Worm (Caenorhabditis elegans): ENCODE data around the gene flh-2.

The flh-2 gene

ce11 chrIII:4998111-4998859 is 46.4 kb downstream of the flh-2 start, which contains the start of gene tmem-131 (continued):
- TF ChIP-seq fkh-8 (tag; optimal IDR thresholded peaks at IDR 0.05) (no peak), snu-23 (GFP tag; optimal IDR thresholded peaks at IDR 0.05) (peak; percentile 55), efl-1 (optimal IDR thresholded peaks at IDR 0.05) (peak in 1 of 2 experiments; percentile 24), efl-1 (GFP tag; optimal IDR thresholded peaks at IDR 0.05 in 1 of 2) (peak in 1 of 2 experiments; percentile 89), nhr-85 (tag) (peak; percentile 93), nhr-90 (tag; optimal IDR thresholded peaks at IDR 0.05; ENCODE audit: poor library complexity) (peak; percentile 24), alr-1 (tag; optimal IDR thresholded peaks at IDR 0.05; ENCODE audit: borderline replicate concordance) (no peak), ceh-8 (GFP tag; optimal IDR thresholded peaks at IDR 0.05) (no peak), lin-14 (GFP tag; optimal IDR thresholded peaks at IDR 0.05) (peak; percentile 67), mep-1 (tag; optimal IDR thresholded peaks at IDR 0.05) (peak; percentile 59), unc-86 (tag; optimal IDR thresholded peaks at IDR 0.05) (no peak), nhr-11 (tag; optimal IDR thresholded peaks at IDR 0.05) (no peak), lin-39 (tag; optimal IDR thresholded peaks at IDR 0.05) (no peak)

- TF ChIP-seq hlh-17 (GFP tag; optimal IDR thresholded peaks at IDR 0.05; ENCODE audit: borderline replicate concordance) (no peak), sptf-1 (tag; optimal IDR thresholded peaks at IDR 0.05) (no peak), lin-39 (tag; optimal IDR thresholded peaks at IDR 0.05) (no peak), fkh-8 (tag; optimal IDR thresholded peaks at IDR 0.05) (no peak), lin-35 (GFP tag; optimal IDR thresholded peaks at IDR 0.05) (peak in 1 of 2 experiments; percentile 2), ceh-8 (GFP tag; optimal IDR thresholded peaks at IDR 0.05) (no peak), dpl-1 (GFP tag; optimal IDR thresholded peaks at IDR 0.05) (peak in 1 of 3 experiments; percentile 14), aha-1 (tag; optimal IDR thresholded peaks at IDR 0.05) (no peak), rnt-1 (tag; optimal IDR thresholded peaks at IDR 0.05) (peak; percentile 27), ceh-90 (tag; optimal IDR thresholded peaks at IDR 0.05) (peak; percentile 23), lsy-2 (tag; optimal IDR thresholded peaks at IDR 0.05) (peak in 1 of 2 experiments; percentile 28), skn-1 (tag; optimal IDR thresholded peaks at IDR 0.05) (no peak), efl-1 (optimal IDR thresholded peaks at IDR 0.05) (no peak), efl-1 (GFP tag; optimal IDR thresholded peaks at IDR 0.05 in 1 of 2) (peak; percentile 39 to 58)
Measured at ce11 chrIII:4998956-4999425, 47.1 kb downstream of the flh-2 start, which contains the start of gene smcr-8. smcr-8 (plus strand) TSS chrIII:4999375.

- TF ChIP-seq mep-1 (tag; optimal IDR thresholded peaks at IDR 0.05) (no peak), F16B12.6 (tag; optimal IDR thresholded peaks at IDR 0.05) (no peak), ets-5 (GFP tag; IDR thresholded peaks at IDR 0.05) (no peak), lin-39 (tag; optimal IDR thresholded peaks at IDR 0.05) (no peak)
Measured at ce11 chrIII:5002231-5002630, 50.3 kb downstream of the flh-2 start, which contains the start of gene R144.10. R144.10 (minus strand) TSS chrIII:5002331.

DNA sequence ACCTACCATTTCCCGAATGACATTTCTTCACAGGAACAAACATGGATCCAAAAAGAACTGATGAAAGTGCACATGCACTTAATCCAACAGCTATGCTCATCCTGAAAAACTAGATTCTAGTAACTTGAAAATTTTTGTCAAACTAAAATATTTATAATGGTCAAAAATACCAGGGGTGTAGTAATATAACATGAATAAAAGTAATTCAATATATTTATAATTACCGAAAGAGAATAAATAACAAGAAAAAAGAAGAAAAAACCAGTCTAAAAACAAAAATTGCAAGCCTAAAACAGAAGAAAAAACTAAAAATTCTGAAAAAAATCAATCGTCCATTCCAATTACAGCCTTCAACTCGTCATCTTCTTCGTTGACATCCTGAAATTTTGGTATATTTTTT is 52.7 kb downstream of the flh-2 start, which contains the start of gene R144.6:
TSS of gene R144.6 (minus strand) at position 101 of the 400 bp plus-strand sequence.
- no peak for TF ChIP-seq efl-1 (optimal IDR thresholded peaks at IDR 0.05)
- peak in 1 of 2 experiments; percentile 9 for TF ChIP-seq efl-1 (GFP tag; optimal IDR thresholded peaks at IDR 0.05 in 1 of 2)
- no peak for TF ChIP-seq lin-35 (GFP tag; optimal IDR thresholded peaks at IDR 0.05)
- TF ChIP-seq tbx-2 (tag; optimal IDR thresholded peaks at IDR 0.05), result no peak

Measured in whole organism, L1 larva.